Worm (Caenorhabditis elegans) whole organism, L3 larva: ENCODE results near the gene R02D5.7.

Source experiments
- R02D3.7 ChIP-seq: fragments of 150-350 bp; optimal IDR thresholded peaks from 2 replicates; lab custom pipeline; 2014; ENCODE audit warnings: missing biosample characterization, missing genetic modification characterization
- ZK546.5 ChIP-seq: sonication (generic microtip); optimal IDR thresholded peaks from 2 replicates; lab custom pipeline; 2017; ENCODE audit warnings: missing biosample characterization, missing genetic modification characterization
- ama-1 ChIP-seq: fragments of 150-350 bp; optimal IDR thresholded peaks from 2 replicates; lab custom pipeline; 2018
- ceh-16 ChIP-seq: sonication (generic microtip); optimal IDR thresholded peaks from 2 replicates; lab custom pipeline; 2017; ENCODE audit warnings: missing biosample characterization, missing genetic modification characterization
- ceh-82 ChIP-seq: fragments of 150-350 bp; optimal IDR thresholded peaks from 2 replicates; lab custom pipeline; 2014; ENCODE audit warnings: missing biosample characterization, missing genetic modification characterization
- daf-12 ChIP-seq: fragments of 150-350 bp; optimal IDR thresholded peaks from 2 replicates; lab custom pipeline; 2014; ENCODE audit warnings: missing biosample characterization, missing genetic modification reagents, missing genetic modification characterization
- egl-5 ChIP-seq: fragments of 150-350 bp; optimal IDR thresholded peaks from 2 replicates; lab custom pipeline; 2017; ENCODE audit warnings: missing biosample characterization, missing genetic modification reagents, missing genetic modification characterization, inconsistent platforms
- elt-1 ChIP-seq: fragments of 150-350 bp; optimal IDR thresholded peaks from 2 replicates; lab custom pipeline; 2014; ENCODE audit warnings: missing biosample characterization, missing genetic modification characterization
- elt-2 ChIP-seq: sonication (generic microtip); optimal IDR thresholded peaks from 2 replicates; lab custom pipeline; 2016; ENCODE audit warnings: missing genetic modification reagents, mild to moderate bottlenecking, missing genetic modification characterization, missing compliant biosample characterization
- elt-3 ChIP-seq, 3 experiments: fragments of 150-350 bp in 1 of 3; sonication (generic microtip) in 2 of 3; optimal IDR thresholded peaks; 2 replicates in 2 of 3; 4 replicates in 1 of 3; lab custom pipeline; 2014 to 2017; ENCODE audit warnings: missing biosample characterization in 3 of 3, missing genetic modification characterization in 3 of 3
- eor-1 ChIP-seq, 2 experiments: fragments of 150-350 bp; optimal IDR thresholded peaks; 2 replicates each; lab custom pipeline; 2014 to 2018; ENCODE audit warnings: missing biosample characterization in 2 of 2, missing genetic modification characterization in 2 of 2
- fkh-10 ChIP-seq: sonication (generic microtip); optimal IDR thresholded peaks from 2 replicates; lab custom pipeline; 2017; ENCODE audit warnings: missing biosample characterization, missing genetic modification reagents, missing genetic modification characterization
- fkh-2 ChIP-seq: fragments of 150-350 bp; optimal IDR thresholded peaks from 2 replicates; lab custom pipeline; 2014; ENCODE audit warnings: missing biosample characterization, missing genetic modification reagents, missing genetic modification characterization
- fos-1 ChIP-seq: fragments of 150-350 bp; optimal IDR thresholded peaks from 2 replicates; lab custom pipeline; 2014; ENCODE audit warnings: missing biosample characterization, missing genetic modification characterization
- jun-1 ChIP-seq: fragments of 150-350 bp; optimal IDR thresholded peaks from 2 replicates; lab custom pipeline; 2014; ENCODE audit warnings: missing biosample characterization, missing genetic modification reagents, missing genetic modification characterization
- lin-15B ChIP-seq: fragments of 150-350 bp; optimal IDR thresholded peaks from 2 replicates; lab custom pipeline; 2014; ENCODE audit warnings: missing biosample characterization, missing genetic modification characterization
- lin-39 ChIP-seq: fragments of 150-350 bp; optimal IDR thresholded peaks from 2 replicates; lab custom pipeline; 2018; ENCODE audit warnings: missing biosample characterization, missing genetic modification reagents, missing genetic modification characterization
- lsy-12 ChIP-seq: sonication (generic microtip); optimal IDR thresholded peaks from 2 replicates; lab custom pipeline; 2016; ENCODE audit warnings: mild to moderate bottlenecking, missing genetic modification characterization, missing compliant biosample characterization
- mdl-1 ChIP-seq: fragments of 150-350 bp; optimal IDR thresholded peaks from 2 replicates; lab custom pipeline; 2014; ENCODE audit warnings: missing biosample characterization, missing genetic modification characterization
- nfya-1 ChIP-seq: sonication (generic microtip); optimal IDR thresholded peaks from 2 replicates; lab custom pipeline; 2017; ENCODE audit warnings: missing genetic modification characterization, mild to moderate bottlenecking, missing compliant biosample characterization, antibody characterized with exemption, moderate library complexity; ENCODE audit not compliant: insufficient read depth
- nhr-12 ChIP-seq: fragments of 150-350 bp; optimal IDR thresholded peaks from 2 replicates; lab custom pipeline; 2014; ENCODE audit warnings: missing biosample characterization, missing genetic modification characterization
- nhr-23 ChIP-seq: fragments of 150-350 bp; optimal IDR thresholded peaks from 2 replicates; lab custom pipeline; 2014; ENCODE audit warnings: missing biosample characterization, missing genetic modification reagents, missing genetic modification characterization
- nhr-237 ChIP-seq: fragments of 150-350 bp; optimal IDR thresholded peaks from 2 replicates; lab custom pipeline; 2014; ENCODE audit warnings: missing biosample characterization, missing genetic modification characterization
- nhr-25 ChIP-seq: sonication (generic microtip); optimal IDR thresholded peaks from 2 replicates; lab custom pipeline; 2017; ENCODE audit warnings: missing biosample characterization, missing genetic modification characterization
- nhr-43 ChIP-seq: sonication (generic microtip); optimal IDR thresholded peaks from 2 replicates; lab custom pipeline; 2016; ENCODE audit warnings: mild to moderate bottlenecking, missing genetic modification characterization, missing compliant biosample characterization; ENCODE audit not compliant: poor library complexity, severe bottlenecking
- nhr-77 ChIP-seq: fragments of 150-350 bp; optimal IDR thresholded peaks from 2 replicates; lab custom pipeline; 2014; ENCODE audit warnings: missing biosample characterization, missing genetic modification characterization
- pha-4 ChIP-seq: fragments of 150-350 bp; optimal IDR thresholded peaks from 2 replicates; lab custom pipeline; 2014; ENCODE audit warnings: missing biosample characterization, missing genetic modification reagents, missing genetic modification characterization
- pqm-1 ChIP-seq: fragments of 150-350 bp; optimal IDR thresholded peaks from 2 replicates; lab custom pipeline; 2017; ENCODE audit warnings: missing biosample characterization, missing genetic modification characterization, inconsistent platforms
- sea-2 ChIP-seq: fragments of 150-350 bp; sonication (generic microtip); optimal IDR thresholded peaks from 4 replicates; lab custom pipeline; 2014; ENCODE audit warnings: missing biosample characterization, missing genetic modification reagents, missing genetic modification characterization
- tbx-2 ChIP-seq: sonication (generic microtip); optimal IDR thresholded peaks from 2 replicates; lab custom pipeline; 2016; ENCODE audit warnings: mild to moderate bottlenecking, missing genetic modification characterization, missing compliant biosample characterization
- unc-39 ChIP-seq: sonication (generic microtip); optimal IDR thresholded peaks from 4 replicates; lab custom pipeline; 2017; ENCODE audit warnings: missing biosample characterization, missing genetic modification characterization
- unc-62 ChIP-seq: fragments of 150-350 bp; sonication (generic microtip); optimal IDR thresholded peaks from 4 replicates; lab custom pipeline; 2014; ENCODE audit warnings: missing biosample characterization, missing genetic modification reagents, missing genetic modification characterization
- ztf-4 ChIP-seq: fragments of 150-350 bp; optimal IDR thresholded peaks from 2 replicates; lab custom pipeline; 2014; ENCODE audit warnings: missing biosample characterization, missing genetic modification characterization

The R02D5.7 gene

DNA sequence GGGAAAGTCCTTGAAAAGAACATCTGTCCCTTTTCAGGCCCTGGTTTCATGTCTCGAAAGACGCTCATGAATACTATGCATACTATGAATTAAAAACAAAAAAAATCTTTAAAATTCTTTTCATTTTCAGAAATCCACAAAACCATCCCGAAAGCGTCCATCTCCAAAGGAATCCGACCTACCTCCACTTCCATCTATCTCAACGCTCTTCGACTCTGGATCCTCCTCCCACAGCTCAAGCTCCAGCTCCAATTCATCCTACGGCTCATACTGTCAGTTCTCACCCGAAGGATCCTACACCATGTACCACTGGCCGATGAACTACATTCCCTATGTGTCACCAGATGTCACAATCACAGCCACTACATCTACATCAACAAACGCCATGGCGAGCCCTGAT lies 27.3 kb upstream of the R02D5.7 start:
- TF ChIP-seq tbx-2 (no peak), lsy-12 (tag; lab: Kevin White, UChicago) (no peak), elt-2 (tag; lab: Kevin White, UChicago) (no peak), daf-12 (tag; lab: Kevin White, UChicago) (no peak), pqm-1 (tag; lab: Kevin White, UChicago) (no peak), lin-15B (tag; lab: Kevin White, UChicago) (no peak), lin-39 (tag; lab: Kevin White, UChicago) (no peak), R02D3.7 (no peak), egl-5 (tag; lab: Kevin White, UChicago) (no peak), pha-4 (tag; lab: Kevin White, UChicago) (no peak), ama-1 (no peak), sea-2 (GFP tag; lab: Kevin White, UChicago) (no peak)
- TF ChIP-seq, all 47 proteins: peak for 0

DNA sequence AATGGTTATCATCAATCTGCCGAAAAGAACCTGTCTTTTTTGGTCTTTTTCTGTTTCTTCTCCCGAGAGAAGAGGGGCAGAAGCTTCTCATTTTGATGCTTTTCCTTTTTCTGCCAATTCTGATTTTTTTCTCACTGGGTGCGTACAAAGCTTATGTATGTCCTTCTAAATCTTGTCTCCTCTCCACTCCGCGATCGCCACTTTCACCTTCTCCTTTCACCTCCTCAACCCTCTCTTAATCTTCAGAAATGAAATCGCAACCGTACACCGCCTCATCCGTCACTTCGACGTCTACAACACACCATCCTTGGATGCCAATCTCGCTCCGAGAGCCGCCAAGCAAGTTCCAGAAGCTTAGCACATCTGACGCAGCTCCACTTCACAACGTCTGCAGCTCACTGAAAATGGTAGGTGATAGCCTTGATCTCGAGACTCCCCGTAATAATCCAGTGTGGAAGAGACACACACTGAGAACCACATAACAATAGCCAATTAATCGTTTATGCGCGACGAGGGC lies 26.8 kb upstream of the R02D5.7 start, which contains the start of gene R02D5.1:
Gene R02D5.1 (plus strand): TSS at position 245 of the 517 bp plus-strand sequence.
- TF ChIP-seq nhr-43 (tag; lab: Kevin White, UChicago), result no peak
- TF ChIP-seq nhr-77 (tag; lab: Kevin White, UChicago), result no peak
- no peak for TF ChIP-seq ceh-82 (tag; lab: Kevin White, UChicago)
- no peak for TF ChIP-seq fos-1 (tag; lab: Kevin White, UChicago)
- no peak for TF ChIP-seq ceh-16 (tag; lab: Kevin White, UChicago)
- TF ChIP-seq nhr-237 (tag; lab: Kevin White, UChicago), result no peak
- no peak for TF ChIP-seq ztf-4 (tag; lab: Kevin White, UChicago)
- no peak for TF ChIP-seq unc-39 (tag; lab: Kevin White, UChicago)
- no peak for TF ChIP-seq nhr-12
- no peak for TF ChIP-seq nhr-23
- no peak for TF ChIP-seq mdl-1 (tag; lab: Kevin White, UChicago)
- TF ChIP-seq pha-4 (tag; lab: Kevin White, UChicago), result no peak
- TF ChIP-seq egl-5 (tag; lab: Kevin White, UChicago), result no peak

DNA sequence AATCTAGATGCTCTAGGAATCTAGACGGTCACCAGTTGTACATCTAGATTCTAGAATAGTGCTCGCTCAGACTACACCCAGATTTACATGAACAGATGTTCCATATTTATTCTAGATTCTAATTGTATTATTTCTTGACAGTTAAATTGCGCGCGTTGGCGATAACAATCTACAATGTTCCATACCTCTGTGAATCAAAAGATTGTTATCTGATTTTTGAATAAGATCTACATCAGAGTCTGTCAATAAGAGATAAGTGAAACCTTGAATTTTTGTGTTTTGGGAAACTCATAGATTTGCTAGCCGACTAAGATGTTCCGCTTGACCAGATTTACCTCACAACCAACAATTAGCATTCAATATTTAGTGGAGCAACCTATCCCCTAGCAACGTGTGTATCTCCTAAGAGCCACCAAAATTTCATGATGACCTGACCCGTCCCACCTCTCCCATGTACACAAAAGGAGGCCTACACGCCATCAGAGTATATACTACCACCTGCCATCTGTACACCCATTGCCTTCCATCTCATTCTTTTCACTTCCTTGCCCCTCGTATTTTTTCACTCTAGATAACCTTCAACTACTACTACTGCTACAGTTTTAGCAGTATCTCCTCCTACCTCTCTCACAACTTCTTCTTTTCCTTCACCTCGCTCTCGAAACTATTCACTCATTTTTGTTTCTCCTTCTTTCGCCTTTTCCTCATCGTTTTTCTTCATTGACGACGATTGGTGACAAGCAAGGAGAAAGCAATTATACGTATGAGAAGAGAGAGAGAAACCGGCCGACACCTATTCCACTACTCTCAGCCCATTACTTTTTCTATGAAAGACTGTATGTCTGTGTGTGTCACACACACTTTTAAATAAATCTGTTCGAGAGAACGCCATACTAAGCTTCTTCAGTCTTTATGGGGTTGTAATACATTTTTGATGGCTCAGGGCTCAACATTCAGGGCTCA lies 25.7 kb upstream of the R02D5.7 start:
- peak; percentile 100 for TF ChIP-seq elt-1 (tag; lab: Kevin White, UChicago)
- no peak for TF ChIP-seq pqm-1 (tag; lab: Kevin White, UChicago)
- TF ChIP-seq R02D3.7, result no peak
- no peak for TF ChIP-seq fkh-2 (tag; lab: Kevin White, UChicago)
- no peak for TF ChIP-seq ztf-4 (tag; lab: Kevin White, UChicago)
- no peak for TF ChIP-seq unc-62
- TF ChIP-seq nhr-43 (tag; lab: Kevin White, UChicago), result no peak
- TF ChIP-seq fos-1 (tag; lab: Kevin White, UChicago), result no peak
- peak; percentile 1 for TF ChIP-seq nfya-1 (tag; lab: Kevin White, UChicago)
- TF ChIP-seq elt-3 (tag; optimal IDR thresholded peaks at IDR 0.05; lab: Kevin White, UChicago), result peak in 1 of 3 experiments; percentile 15
- no peak for TF ChIP-seq pha-4 (tag; lab: Kevin White, UChicago)
- TF ChIP-seq nhr-12, result no peak
- TF ChIP-seq nhr-23, result peak; percentile 91
- TF ChIP-seq mdl-1 (tag; lab: Kevin White, UChicago), result no peak
- TF ChIP-seq jun-1 (tag; lab: Kevin White, UChicago), result no peak
- TF ChIP-seq fkh-10 (GFP tag; lab: Kevin White, UChicago), result no peak
- TF ChIP-seq ZK546.5 (tag; lab: Kevin White, UChicago), result no peak
- TF ChIP-seq nhr-25, result peak; percentile 70
- no peak for TF ChIP-seq elt-2 (tag; lab: Kevin White, UChicago)
- no peak for TF ChIP-seq eor-1 (tag; optimal IDR thresholded peaks at IDR 0.05; lab: Kevin White, UChicago)
- TF ChIP-seq egl-5 (tag; lab: Kevin White, UChicago), result peak; percentile 59
- TF ChIP-seq, all 47 proteins: peak for 6
